Worm (Caenorhabditis elegans) whole organism, midembryonic: ENCODE results near the gene C53A3.3.

Experiments used
- cog-1 ChIP-seq: sonication (generic microtip); optimal IDR thresholded peaks from 2 replicates; lab custom pipeline; 2016; ENCODE audit warnings: missing genetic modification characterization, missing compliant biosample characterization
- flt-1 ChIP-seq: fragments of 200-800 bp; sonication (Bioruptor generic); IDR thresholded peaks from 2 replicates; pipeline ENCODE4 v1.3.6; 2022; ENCODE audit warnings: missing genetic modification characterization, missing compliant biosample characterization
- tab-1 ChIP-seq: fragments of 200-800 bp; sonication (Bioruptor generic); IDR thresholded peaks from 2 replicates; pipeline ENCODE4 v1.3.6; 2022; ENCODE audit warnings: missing genetic modification characterization, missing compliant biosample characterization
- ztf-29 ChIP-seq: fragments of 200-800 bp; sonication (Bioruptor generic); IDR thresholded peaks from 2 replicates; pipeline ENCODE4 v1.3.6; 2022; ENCODE audit warnings: missing genetic modification reagents, missing genetic modification characterization, missing compliant biosample characterization

DNA sequence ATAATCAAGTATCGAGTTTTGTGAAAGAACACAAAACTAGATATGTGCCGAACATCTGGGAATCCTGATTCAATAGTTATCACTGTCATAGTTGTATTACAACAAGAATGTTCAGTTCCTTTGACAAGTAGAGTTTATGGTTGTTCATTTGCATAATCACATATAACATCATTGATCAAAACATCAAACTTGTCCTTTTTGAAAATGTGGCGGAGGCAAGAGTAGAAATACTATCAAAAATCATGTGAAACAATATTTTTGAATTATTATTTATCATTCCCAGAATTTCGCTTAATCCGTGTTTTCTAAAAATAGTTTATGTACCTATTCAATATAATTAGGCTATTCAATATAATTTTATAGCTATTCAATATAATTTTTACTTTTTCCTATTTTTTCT, 29.1 kb downstream of the C53A3.3 start, which contains the start of gene F44E7.7:
- TF ChIP-seq cog-1 (no peak), flt-1 (GFP tag; lab: Robert Waterston, UW) (no peak), ztf-29 (GFP tag; lab: Robert Waterston, UW) (no peak), tab-1 (no peak)
